Fruit fly (Drosophila melanogaster) whole organism, prepupa: Measurements from ENCODE around the gene CG11000.

Experiments
- CG11294 ChIP-seq: fragments of 200-800 bp; sonication (Bioruptor generic); IDR thresholded peaks from 2 replicates; pipeline ENCODE4 v1.3.6; 2022; ENCODE audit warnings: missing biosample characterization, missing genetic modification characterization
- CG11902 ChIP-seq: fragments of 200-800 bp; sonication (Bioruptor generic); optimal IDR thresholded peaks from 3 replicates; lab custom pipeline; 2016; ENCODE audit warnings: missing biosample characterization, missing genetic modification characterization
- CG6854 ChIP-seq: fragments of 200-800 bp; sonication (Bioruptor generic); optimal IDR thresholded peaks from 2 replicates; lab custom pipeline; 2017; ENCODE audit warnings: missing biosample characterization, mild to moderate bottlenecking, missing genetic modification characterization
- CG9139 ChIP-seq: fragments of 200-800 bp; sonication (Bioruptor generic); optimal IDR thresholded peaks from 3 replicates; lab custom pipeline; 2017; ENCODE audit warnings: missing biosample characterization, mild to moderate bottlenecking, missing genetic modification characterization
- fd59A ChIP-seq: fragments of 200-800 bp; sonication (Bioruptor generic); optimal IDR thresholded peaks from 2 replicates; lab custom pipeline; 2017; ENCODE audit warnings: missing biosample characterization, mild to moderate bottlenecking, missing genetic modification characterization, missing genetic modification reagents
- fkh ChIP-seq: fragments of 200-800 bp; sonication (Bioruptor generic); optimal IDR thresholded peaks from 3 replicates; lab custom pipeline; 2017; ENCODE audit warnings: missing biosample characterization, mild to moderate bottlenecking, missing genetic modification characterization, moderate library complexity
- ss ChIP-seq, 2 experiments: fragments of 200-800 bp; sonication (Bioruptor generic); optimal IDR thresholded peaks; 2 replicates in 1 of 2; 3 replicates in 1 of 2; lab custom pipeline; 2017 to 2018; ENCODE audit warnings: mild to moderate bottlenecking in 2 of 2, missing biosample characterization in 2 of 2, missing genetic modification characterization in 2 of 2, moderate library complexity in 1 of 2

DNA sequence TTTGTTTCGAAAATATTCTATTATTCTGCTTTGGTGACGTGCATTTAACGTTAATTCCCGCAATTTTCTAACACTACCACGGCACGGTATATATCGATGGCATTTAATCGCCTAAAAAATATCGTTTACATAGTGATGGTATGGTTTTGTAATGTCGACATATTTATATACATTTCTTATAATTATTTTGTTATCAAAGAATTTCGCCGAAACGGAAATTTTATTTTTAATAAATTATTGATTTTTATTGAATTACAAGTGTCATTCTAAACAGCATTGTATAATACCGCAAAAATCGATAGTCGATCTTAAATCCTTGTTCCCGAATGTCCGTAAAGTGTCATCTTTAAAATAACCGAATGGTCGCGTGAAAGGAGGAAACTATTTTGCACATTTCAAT is 22.3 kb downstream of the CG11000 start, which contains the start of the genes Sec20 and dgrn:
- TF ChIP-seq CG6854 (GFP tag; lab: Kevin White, UChicago) = no peak
- TF ChIP-seq fd59A (GFP tag; lab: Kevin White, UChicago) = no peak
- no peak for TF ChIP-seq CG9139
- peak; percentile 35 for TF ChIP-seq CG11902
- TF ChIP-seq CG11294 (GFP tag; lab: Robert Waterston, UW) = no peak
- TF ChIP-seq fkh = no peak
- TF ChIP-seq ss (GFP tag; optimal IDR thresholded peaks at IDR 0.05; lab: Kevin White, UChicago) = no peak
